Worm (Caenorhabditis elegans) whole organism, late embryonic: ENCODE results near the gene mks-3.
A peak's percentile ranks its signal among the peaks of the same experiment; 100 is the strongest.

Experiments
- C38D4.7 ChIP-seq: fragments of 200-800 bp; sonication (Bioruptor generic); optimal IDR thresholded peaks from 2 replicates; lab custom pipeline; 2018; ENCODE audit warnings: mild to moderate bottlenecking, missing genetic modification characterization, moderate library complexity, missing compliant biosample characterization
- F13H6.1 ChIP-seq: sonication (generic microtip); optimal IDR thresholded peaks from 2 replicates; lab custom pipeline; 2016; ENCODE audit warnings: missing genetic modification characterization, missing compliant biosample characterization
- K02D7.2 ChIP-seq: sonication (generic microtip); optimal IDR thresholded peaks from 2 replicates; lab custom pipeline; 2017; ENCODE audit warnings: mild to moderate bottlenecking, missing genetic modification characterization, missing compliant biosample characterization
- Y22D7AL.16 ChIP-seq: sonication (generic microtip); optimal IDR thresholded peaks from 2 replicates; lab custom pipeline; 2016; ENCODE audit warnings: missing genetic modification characterization, missing compliant biosample characterization
- ahr-1 ChIP-seq: sonication (generic microtip); optimal IDR thresholded peaks from 2 replicates; lab custom pipeline; 2016; ENCODE audit warnings: missing genetic modification characterization, missing compliant biosample characterization
- ceh-14 ChIP-seq: sonication (generic microtip); optimal IDR thresholded peaks from 2 replicates; lab custom pipeline; 2016; ENCODE audit warnings: missing genotype, missing genetic modification characterization, missing compliant biosample characterization
- ceh-18 ChIP-seq: sonication (generic microtip); optimal IDR thresholded peaks from 2 replicates; lab custom pipeline; 2016; ENCODE audit warnings: missing genetic modification characterization, missing compliant biosample characterization
- ceh-2 ChIP-seq: sonication (generic microtip); optimal IDR thresholded peaks from 2 replicates; lab custom pipeline; 2016; ENCODE audit warnings: missing genotype, missing genetic modification characterization, missing compliant biosample characterization
- ceh-30 ChIP-seq: fragments of 150-350 bp; optimal IDR thresholded peaks from 2 replicates; lab custom pipeline; 2014; ENCODE audit warnings: missing biosample characterization, missing genetic modification characterization
- ceh-34 ChIP-seq: sonication (generic microtip); optimal IDR thresholded peaks from 2 replicates; lab custom pipeline; 2016; ENCODE audit warnings: mild to moderate bottlenecking, missing genetic modification characterization, missing compliant biosample characterization
- ceh-45 ChIP-seq: fragments of 200-800 bp; sonication (Bioruptor generic); IDR thresholded peaks from 2 replicates; pipeline ENCODE4 v1.3.6; 2022; ENCODE audit warnings: missing genetic modification reagents, missing genetic modification characterization, missing compliant biosample characterization
- ceh-48 ChIP-seq: sonication (generic microtip); optimal IDR thresholded peaks from 2 replicates; lab custom pipeline; 2016; ENCODE audit warnings: missing genetic modification characterization, inconsistent platforms, missing compliant biosample characterization
- dve-1 ChIP-seq: sonication (generic microtip); optimal IDR thresholded peaks from 2 replicates; lab custom pipeline; 2017; ENCODE audit warnings: antibody characterized with exemption, mild to moderate bottlenecking, missing genetic modification characterization, missing compliant biosample characterization
- eyg-1 ChIP-seq: sonication (generic microtip); optimal IDR thresholded peaks from 2 replicates; lab custom pipeline; 2016; ENCODE audit warnings: missing genotype, missing genetic modification characterization, missing compliant biosample characterization
- fkh-6 ChIP-seq: sonication (generic microtip); optimal IDR thresholded peaks from 2 replicates; lab custom pipeline; 2016; ENCODE audit warnings: missing genetic modification characterization, missing compliant biosample characterization
- hlh-15 ChIP-seq: sonication (generic microtip); optimal IDR thresholded peaks from 2 replicates; lab custom pipeline; 2016; ENCODE audit warnings: missing genetic modification characterization, missing compliant biosample characterization
- hlh-30 ChIP-seq: sonication (generic microtip); optimal IDR thresholded peaks from 2 replicates; lab custom pipeline; 2017; ENCODE audit warnings: antibody characterized with exemption, missing genetic modification characterization, missing compliant biosample characterization; ENCODE audit not compliant: insufficient read depth
- lin-11 ChIP-seq: fragments of 200-800 bp; sonication (Bioruptor generic); optimal IDR thresholded peaks from 2 replicates; lab custom pipeline; 2018; ENCODE audit warnings: mild to moderate bottlenecking, missing genetic modification characterization, missing compliant biosample characterization
- madf-2 ChIP-seq: sonication (generic microtip); optimal IDR thresholded peaks from 2 replicates; lab custom pipeline; 2017; ENCODE audit warnings: missing genetic modification characterization, missing compliant biosample characterization
- nfya-1 ChIP-seq: sonication (generic microtip); optimal IDR thresholded peaks from 2 replicates; lab custom pipeline; 2017; ENCODE audit warnings: missing genetic modification characterization, mild to moderate bottlenecking, missing compliant biosample characterization, antibody characterized with exemption, moderate library complexity
- nhr-232 ChIP-seq: sonication (generic microtip); optimal IDR thresholded peaks from 2 replicates; lab custom pipeline; 2016; ENCODE audit warnings: missing genetic modification characterization, missing compliant biosample characterization
- pag-3 ChIP-seq: sonication (generic microtip); optimal IDR thresholded peaks from 2 replicates; lab custom pipeline; 2016; ENCODE audit warnings: missing compliant biosample characterization, missing genetic modification characterization, borderline replicate concordance
- pha-4 ChIP-seq: fragments of 150-350 bp; optimal IDR thresholded peaks from 2 replicates; lab custom pipeline; 2018; ENCODE audit warnings: missing biosample characterization, missing genetic modification reagents, missing genetic modification characterization
- pros-1 ChIP-seq: fragments of 150-350 bp; optimal IDR thresholded peaks from 2 replicates; lab custom pipeline; 2014; ENCODE audit warnings: missing biosample characterization, missing genetic modification reagents, missing genetic modification characterization
- ref-2 ChIP-seq: sonication (generic microtip); optimal IDR thresholded peaks from 2 replicates; lab custom pipeline; 2016; ENCODE audit warnings: missing genetic modification characterization, missing compliant biosample characterization
- sdc-2 ChIP-seq: sonication (generic microtip); optimal IDR thresholded peaks from 2 replicates; lab custom pipeline; 2016; ENCODE audit warnings: missing genotype, missing genetic modification characterization, missing compliant biosample characterization
- sox-2 ChIP-seq: fragments of 200-800 bp; sonication (Bioruptor generic); IDR thresholded peaks from 2 replicates; pipeline ENCODE4 v1.3.6; 2022; ENCODE audit warnings: missing genetic modification reagents, missing genetic modification characterization, missing compliant biosample characterization
- syd-9 ChIP-seq: sonication (generic microtip); optimal IDR thresholded peaks from 2 replicates; lab custom pipeline; 2016; ENCODE audit warnings: mild to moderate bottlenecking, missing genetic modification characterization, moderate library complexity, missing compliant biosample characterization
- ttx-3 ChIP-seq: sonication (generic microtip); optimal IDR thresholded peaks from 2 replicates; lab custom pipeline; 2016; ENCODE audit warnings: missing genetic modification reagents, missing genetic modification characterization, missing compliant biosample characterization
- unc-42 ChIP-seq: sonication (generic microtip); optimal IDR thresholded peaks from 2 replicates; lab custom pipeline; 2016; ENCODE audit warnings: missing genotype, missing genetic modification characterization, missing compliant biosample characterization
- unc-86 ChIP-seq: sonication (generic microtip); optimal IDR thresholded peaks from 2 replicates; lab custom pipeline; 2016; ENCODE audit warnings: missing genetic modification characterization, missing compliant biosample characterization
- ztf-16 ChIP-seq: sonication (generic microtip); optimal IDR thresholded peaks from 2 replicates; lab custom pipeline; 2017; ENCODE audit warnings: missing genetic modification characterization, missing compliant biosample characterization

Gene mks-3

ce11 chrII:7570305-7570704, 13.2 kb downstream of the mks-3 start, which contains the start of gene F35D2.3:
TSS of gene F35D2.3 (plus strand) at chrII:7570605.
- TF ChIP-seq ztf-16 (no peak), sdc-2 (tag; lab: Kevin White, UChicago) (no peak), fkh-6 (no peak), F13H6.1 (tag; lab: Kevin White, UChicago) (no peak), ttx-3 (tag; lab: Kevin White, UChicago) (no peak), syd-9 (tag; lab: Kevin White, UChicago) (no peak)

DNA sequence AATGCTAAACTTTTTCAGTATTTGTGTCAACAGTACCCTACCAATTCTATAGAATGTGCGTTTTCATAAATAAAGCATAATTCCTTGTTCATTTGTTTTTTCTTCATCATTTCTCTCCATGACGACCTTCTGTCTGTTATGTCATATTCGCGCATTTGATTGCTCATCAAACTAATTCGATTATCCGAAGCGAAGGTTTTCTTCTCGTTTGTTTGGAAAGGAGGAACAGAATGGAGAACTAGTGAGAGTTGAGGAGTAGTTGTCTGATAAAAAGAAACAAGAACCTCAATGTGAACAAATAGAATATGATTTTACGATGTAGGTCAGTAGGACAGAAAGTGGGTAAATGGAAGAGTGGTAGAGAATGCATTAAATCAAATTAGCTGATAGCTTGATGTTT, 20.8 kb downstream of the mks-3 start:
- TF ChIP-seq sox-2 (no peak), pag-3 (tag; lab: Kevin White, UChicago) (no peak), unc-86 (tag; lab: Kevin White, UChicago) (no peak), pros-1 (tag; lab: Kevin White, UChicago) (no peak)

DNA sequence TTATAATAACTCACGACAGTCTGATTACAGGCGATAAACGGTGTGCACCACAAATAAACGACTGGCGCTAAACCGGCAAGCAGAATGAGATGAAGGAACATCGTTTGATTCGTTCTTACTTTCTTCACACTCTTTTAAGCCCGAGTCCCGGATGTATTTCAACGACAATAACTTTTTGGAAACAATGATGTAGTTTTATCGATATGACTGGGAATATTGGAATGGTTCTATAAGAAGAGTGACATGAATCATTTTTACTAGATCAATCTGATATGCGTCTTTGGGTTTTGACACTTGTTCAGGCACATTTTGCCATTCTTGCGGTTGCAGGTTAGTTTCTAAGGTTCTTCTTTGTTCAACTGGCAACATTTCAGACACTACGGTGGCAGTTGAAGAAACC, 22.0 kb downstream of the mks-3 start, which contains the start of the genes ZK1290.11 and ZK1290.1:
Gene ZK1290.11, minus strand, starts transcription at position 101 of the 400 bp plus-strand sequence.
Gene ZK1290.1, plus strand, starts transcription at position 271 of the 400 bp plus-strand sequence.
- TF ChIP-seq sox-2 (no peak), ttx-3 (tag; lab: Kevin White, UChicago) (no peak), eyg-1 (tag; lab: Kevin White, UChicago) (no peak), hlh-15 (tag; lab: Kevin White, UChicago) (no peak), fkh-6 (no peak), ztf-16 (no peak), madf-2 (no peak), ceh-14 (tag; lab: Kevin White, UChicago) (no peak), nfya-1 (tag; lab: Kevin White, UChicago) (no peak), pha-4 (tag; lab: Kevin White, UChicago) (no peak), ceh-18 (tag; lab: Kevin White, UChicago) (no peak), ceh-34 (tag; lab: Kevin White, UChicago) (no peak), ceh-2 (tag; lab: Kevin White, UChicago) (no peak)

DNA sequence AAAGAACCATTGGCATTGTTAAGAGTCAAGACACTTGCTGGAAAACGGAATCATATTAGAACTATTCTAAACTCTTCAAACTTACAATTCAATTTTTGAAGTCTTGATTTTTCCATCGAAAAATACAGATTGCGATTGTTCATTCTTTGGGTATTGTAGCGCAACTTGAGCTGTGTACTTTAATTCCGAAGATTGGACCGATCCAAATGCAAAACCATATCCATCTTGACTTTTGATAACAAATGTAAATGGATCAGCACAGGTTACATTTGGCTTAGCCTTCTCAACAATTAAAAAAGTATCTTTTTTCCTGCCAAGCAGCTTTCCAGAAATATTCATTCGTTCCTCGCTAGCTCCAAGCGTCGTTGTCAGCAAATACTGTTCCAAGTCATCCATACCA, 22.6 kb downstream of the mks-3 start:
- TF ChIP-seq ceh-48 (no peak), F13H6.1 (tag; lab: Kevin White, UChicago) (no peak), Y22D7AL.16 (tag; lab: Kevin White, UChicago) (no peak), sox-2 (no peak), madf-2 (no peak), ceh-45 (no peak), lin-11 (tag; lab: Kevin White, UChicago) (no peak), syd-9 (tag; lab: Kevin White, UChicago) (no peak), eyg-1 (tag; lab: Kevin White, UChicago) (no peak), hlh-30 (tag; lab: Kevin White, UChicago) (no peak), ref-2 (no peak)

ce11 chrII:7558864-7559263, 24.6 kb downstream of the mks-3 start:
- TF ChIP-seq ceh-30 (tag; lab: Kevin White, UChicago) (no peak), unc-42 (tag; lab: Kevin White, UChicago) (peak; percentile 69)

- TF ChIP-seq pha-4 (tag; lab: Kevin White, UChicago) (no peak), nhr-232 (no peak), K02D7.2 (tag; lab: Kevin White, UChicago) (no peak), C38D4.7 (GFP tag; lab: Kevin White, UChicago) (no peak), ahr-1 (tag; lab: Kevin White, UChicago) (no peak), dve-1 (no peak), sdc-2 (tag; lab: Kevin White, UChicago) (no peak), lin-11 (tag; lab: Kevin White, UChicago) (no peak), unc-42 (tag; lab: Kevin White, UChicago) (no peak), hlh-30 (tag; lab: Kevin White, UChicago) (no peak)
Measured at ce11 chrII:7557981-7558380, 25.5 kb downstream of the mks-3 start.
